Worm (Caenorhabditis elegans): ENCODE results near the gene sec-5.

ce11 chrII:9178811-9179210, 1.9 kb upstream of the sec-5 start:
- TF ChIP-seq med-1 (GFP tag; optimal IDR thresholded peaks at IDR 0.05; ENCODE audit: insufficient read depth) (no peak), flt-1 (GFP tag; IDR thresholded peaks at IDR 0.05) (no peak), ztf-23 (GFP tag; IDR thresholded peaks at IDR 0.05) (no peak), tab-1 (GFP tag; IDR thresholded peaks at IDR 0.05) (peak; percentile 61; the same call in 1 of the 2 replicates), cog-1 (tag; optimal IDR thresholded peaks at IDR 0.05) (no peak)
